Worm (Caenorhabditis elegans): ENCODE measurements around the gene Y73C8B.1.

DNA sequence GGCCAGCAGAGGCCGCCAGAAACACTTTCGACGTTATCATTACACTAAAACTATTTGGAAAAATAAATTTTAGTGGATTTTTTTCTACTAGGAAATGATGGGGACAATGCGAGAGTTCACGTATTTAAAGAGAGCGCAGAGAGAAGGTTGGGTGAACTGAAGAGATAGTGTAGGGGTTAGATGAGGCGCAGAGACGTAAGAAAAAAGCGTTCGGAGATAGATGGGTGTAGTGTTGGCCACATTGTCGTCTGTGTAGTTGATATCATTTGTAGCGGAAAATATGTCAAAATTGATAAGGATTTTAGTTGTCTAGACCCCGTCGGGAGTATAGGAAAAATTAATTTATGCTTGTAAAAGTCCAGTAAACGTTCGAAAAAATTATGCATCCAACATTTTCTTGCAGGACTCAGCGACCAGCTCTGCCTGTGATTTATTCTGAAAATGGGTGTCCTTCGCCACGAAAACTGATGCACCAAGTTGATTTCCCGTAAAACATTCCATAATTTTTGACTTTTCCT is 3.5 kb downstream of the Y73C8B.1 start, which contains the start of the genes Y73C8B.3 and Y73C8B.9:
- TF ChIP-seq ahr-1 (tag; optimal IDR thresholded peaks at IDR 0.05) (no peak), pqm-1 (tag; optimal IDR thresholded peaks at IDR 0.05) (no peak), pha-4 (tag; optimal IDR thresholded peaks at IDR 0.05) (no peak), ttx-3 (tag; optimal IDR thresholded peaks at IDR 0.05) (no peak)

Data from whole organism, late embryonic.